Worm (Caenorhabditis elegans): ENCODE measurements around the gene C02F12.8.

- no peak for TF ChIP-seq fkh-6 (tag; optimal IDR thresholded peaks at IDR 0.05)
- TF ChIP-seq madf-2 (tag; optimal IDR thresholded peaks at IDR 0.05) = no peak
- no peak for TF ChIP-seq sox-4 (tag; optimal IDR thresholded peaks at IDR 0.05)
Measured at ce11 chrX:3705319-3705718, 12.3 kb upstream of the C02F12.8 start.

All from whole organism, late embryonic.